Worm (Caenorhabditis elegans) whole organism, young adult: ENCODE measurements around the gene F38A6.4.

Experiments used
- B0035.1 ChIP-seq: sonication (generic microtip); optimal IDR thresholded peaks from 2 replicates; lab custom pipeline; 2016; ENCODE audit warnings: missing genetic modification characterization, mild to moderate bottlenecking, missing compliant biosample characterization, missing genotype, missing genetic modification reagents
- B0261.1 ChIP-seq: sonication (generic microtip); optimal IDR thresholded peaks from 2 replicates; lab custom pipeline; 2016; ENCODE audit warnings: mild to moderate bottlenecking, missing genetic modification characterization, moderate library complexity, missing compliant biosample characterization
- F10E7.11 ChIP-seq: sonication (generic microtip); optimal IDR thresholded peaks from 2 replicates; lab custom pipeline; 2017; ENCODE audit warnings: mild to moderate bottlenecking, missing genetic modification characterization, moderate library complexity, missing compliant biosample characterization
- F33H1.4 ChIP-seq: fragments of 200-800 bp; sonication (Bioruptor generic); IDR thresholded peaks from 2 replicates; pipeline ENCODE4 v1.3.6; 2022; ENCODE audit warnings: missing genetic modification reagents, missing genetic modification characterization, missing compliant biosample characterization
- F39B2.1 ChIP-seq: fragments of 200-800 bp; sonication (Bioruptor generic); IDR thresholded peaks from 2 replicates; pipeline ENCODE4 v1.3.6; 2022; ENCODE audit warnings: missing genetic modification reagents, missing genetic modification characterization, missing compliant biosample characterization
- F49E8.2 ChIP-seq: sonication (generic microtip); optimal IDR thresholded peaks from 3 replicates; lab custom pipeline; 2017; ENCODE audit warnings: missing genetic modification characterization, mild to moderate bottlenecking, missing compliant biosample characterization, antibody characterized with exemption, moderate library complexity; ENCODE audit not compliant: insufficient read depth
- F57C9.4 ChIP-seq: sonication (generic microtip); optimal IDR thresholded peaks from 2 replicates; lab custom pipeline; 2017; ENCODE audit warnings: mild to moderate bottlenecking, missing genetic modification characterization, missing compliant biosample characterization
- T07F8.4 ChIP-seq: sonication (generic microtip); optimal IDR thresholded peaks from 2 replicates; lab custom pipeline; 2016; ENCODE audit warnings: mild to moderate bottlenecking, missing genetic modification characterization, moderate library complexity, missing compliant biosample characterization
- T26A5.8 ChIP-seq: sonication (generic microtip); optimal IDR thresholded peaks from 2 replicates; lab custom pipeline; 2016; ENCODE audit warnings: missing genetic modification characterization, missing compliant biosample characterization
- Y53G8AR.9 ChIP-seq: fragments of 200-800 bp; sonication (Bioruptor generic); conservative IDR thresholded peaks from 2 replicates; pipeline ENCODE4 v1.3.6; 2022; ENCODE audit warnings: missing genetic modification reagents, missing genetic modification characterization, missing compliant biosample characterization
- Y56A3A.18 ChIP-seq: fragments of 200-800 bp; sonication (Bioruptor generic); IDR thresholded peaks from 2 replicates; pipeline ENCODE4 v1.3.6; 2022; ENCODE audit warnings: missing genetic modification reagents, missing genetic modification characterization, missing compliant biosample characterization
- ZK185.1 ChIP-seq: sonication (generic microtip); optimal IDR thresholded peaks from 2 replicates; lab custom pipeline; 2016; ENCODE audit warnings: mild to moderate bottlenecking, missing genetic modification characterization, missing compliant biosample characterization; ENCODE audit not compliant: poor library complexity, severe bottlenecking
- akir-1 ChIP-seq: fragments of 200-800 bp; sonication (Bioruptor generic); optimal IDR thresholded peaks from 2 replicates; lab custom pipeline; 2018; ENCODE audit warnings: mild to moderate bottlenecking, missing genetic modification characterization, moderate library complexity, missing compliant biosample characterization
- ama-1 ChIP-seq, 3 experiments: fragments of 150-350 bp in 1 of 3; sonication (generic microtip) in 2 of 3; optimal IDR thresholded peaks; 2 replicates each; lab custom pipeline; 2014 to 2018; ENCODE audit warnings: missing biosample characterization in 2 of 3, missing genetic modification characterization in 2 of 3, missing genetic modification reagents in 2 of 3
- atf-7 ChIP-seq: sonication (generic microtip); optimal IDR thresholded peaks from 2 replicates; lab custom pipeline; 2017; ENCODE audit warnings: mild to moderate bottlenecking, missing genetic modification characterization, missing compliant biosample characterization
- attf-6 ChIP-seq: fragments of 200-800 bp; sonication (Bioruptor generic); IDR thresholded peaks from 2 replicates; pipeline ENCODE4 v1.3.6; 2022; ENCODE audit warnings: missing genetic modification reagents, missing genetic modification characterization, missing compliant biosample characterization
- ccch-3 ChIP-seq: fragments of 200-800 bp; sonication (Bioruptor generic); optimal IDR thresholded peaks from 2 replicates; lab custom pipeline; 2018; ENCODE audit warnings: mild to moderate bottlenecking, missing genetic modification characterization, missing compliant biosample characterization
- cebp-1 ChIP-seq, 2 experiments: fragments of 200-800 bp in 1 of 2; sonication (Bioruptor generic) in 1 of 2; sonication (generic microtip) in 1 of 2; IDR thresholded peaks in 1 of 2; optimal IDR thresholded peaks in 1 of 2; 2 replicates each; pipeline versions ENCODE4 v1.3.6 to Lab custom; 2017 to 2022; ENCODE audit warnings: missing compliant biosample characterization in 2 of 2, missing genetic modification characterization in 2 of 2, mild to moderate bottlenecking in 1 of 2, missing genetic modification reagents in 1 of 2, moderate library complexity in 1 of 2
- cebp-2 ChIP-seq: fragments of 200-800 bp; sonication (Bioruptor generic); IDR thresholded peaks from 2 replicates; pipeline ENCODE4 v1.3.6; 2022; ENCODE audit warnings: missing genetic modification characterization, missing compliant biosample characterization
- ceh-79 ChIP-seq: sonication (generic microtip); optimal IDR thresholded peaks from 2 replicates; lab custom pipeline; 2017; ENCODE audit warnings: mild to moderate bottlenecking, missing genetic modification characterization, missing compliant biosample characterization
- ceh-91 ChIP-seq: fragments of 200-800 bp; sonication (Bioruptor generic); IDR thresholded peaks from 2 replicates; pipeline ENCODE4 v1.3.6; 2022; ENCODE audit warnings: missing genetic modification reagents, missing genetic modification characterization, missing compliant biosample characterization
- dox-1 ChIP-seq: fragments of 200-800 bp; sonication (Bioruptor generic); IDR thresholded peaks from 2 replicates; pipeline ENCODE4 v1.3.6; 2022; ENCODE audit warnings: missing genetic modification reagents, missing genetic modification characterization, missing compliant biosample characterization
- dpff-1 ChIP-seq: sonication (generic microtip); optimal IDR thresholded peaks from 2 replicates; lab custom pipeline; 2017; ENCODE audit warnings: mild to moderate bottlenecking, missing genetic modification characterization, missing compliant biosample characterization
- efl-1 ChIP-seq: fragments of 150-350 bp; optimal IDR thresholded peaks from 2 replicates; lab custom pipeline; 2014; ENCODE audit warnings: missing biosample characterization, missing genetic modification reagents, missing genetic modification characterization
- egl-18 ChIP-seq: fragments of 200-800 bp; sonication (Bioruptor generic); IDR thresholded peaks from 2 replicates; pipeline ENCODE4 v1.3.6; 2022; ENCODE audit warnings: missing genetic modification reagents, missing genetic modification characterization, missing compliant biosample characterization
- ets-4 ChIP-seq: fragments of 200-800 bp; sonication (Bioruptor generic); optimal IDR thresholded peaks from 2 replicates; lab custom pipeline; 2018; ENCODE audit warnings: mild to moderate bottlenecking, missing genetic modification characterization, missing compliant biosample characterization
- fkh-3 ChIP-seq: sonication (generic microtip); optimal IDR thresholded peaks from 2 replicates; lab custom pipeline; 2016; ENCODE audit warnings: mild to moderate bottlenecking, missing genetic modification characterization, missing compliant biosample characterization
- hmg-1.2 ChIP-seq: fragments of 200-800 bp; sonication (Bioruptor generic); IDR thresholded peaks from 2 replicates; pipeline ENCODE4 v1.3.6; 2022; ENCODE audit warnings: missing genetic modification reagents, missing genetic modification characterization, missing compliant biosample characterization
- hsf-1 ChIP-seq: fragments of 200-800 bp; sonication (Bioruptor generic); IDR thresholded peaks from 2 replicates; pipeline ENCODE4 v1.3.6; 2022; ENCODE audit warnings: missing genetic modification reagents, missing genetic modification characterization, missing compliant biosample characterization
- let-607 ChIP-seq, 2 experiments: fragments of 200-800 bp in 1 of 2; sonication (Bioruptor generic) in 1 of 2; sonication (generic microtip) in 1 of 2; optimal IDR thresholded peaks; 2 replicates each; lab custom pipeline; 2016 to 2018; ENCODE audit warnings: mild to moderate bottlenecking in 2 of 2, missing compliant biosample characterization in 2 of 2, missing genetic modification characterization in 2 of 2, moderate library complexity in 2 of 2, missing genotype in 1 of 2
- lin-26 ChIP-seq: fragments of 200-800 bp; sonication (Bioruptor generic); IDR thresholded peaks from 2 replicates; pipeline ENCODE4 v1.3.6; 2022; ENCODE audit warnings: missing genetic modification reagents, missing genetic modification characterization, missing compliant biosample characterization
- lin-35 ChIP-seq, 3 experiments: fragments of 150-350 bp in 2 of 3; sonication (generic microtip) in 1 of 3; optimal IDR thresholded peaks; 2 replicates each; lab custom pipeline; 2014 to 2018; ENCODE audit warnings: missing biosample characterization in 3 of 3, missing genetic modification characterization in 3 of 3, missing genetic modification reagents in 3 of 3
- lin-54 ChIP-seq: fragments of 200-800 bp; sonication (Bioruptor generic); optimal IDR thresholded peaks from 2 replicates; lab custom pipeline; 2018; ENCODE audit warnings: mild to moderate bottlenecking, missing genetic modification characterization, missing compliant biosample characterization
- lsl-1 ChIP-seq: fragments of 200-800 bp; sonication (Bioruptor generic); optimal IDR thresholded peaks from 2 replicates; lab custom pipeline; 2018; ENCODE audit warnings: mild to moderate bottlenecking, missing genetic modification characterization, moderate library complexity, missing compliant biosample characterization
- madf-6 ChIP-seq: fragments of 200-800 bp; sonication (Bioruptor generic); IDR thresholded peaks from 2 replicates; pipeline ENCODE4 v1.3.6; 2022; ENCODE audit warnings: missing genetic modification reagents, missing genetic modification characterization, missing compliant biosample characterization
- madf-8 ChIP-seq: fragments of 200-800 bp; sonication (Bioruptor generic); conservative IDR thresholded peaks from 2 replicates; pipeline ENCODE4 v1.3.6; 2022; ENCODE audit warnings: missing genetic modification reagents, missing genetic modification characterization, missing compliant biosample characterization
- mcd-1 ChIP-seq: fragments of 200-800 bp; sonication (Bioruptor generic); IDR thresholded peaks from 2 replicates; pipeline ENCODE4 v1.3.6; 2022; ENCODE audit warnings: missing genetic modification reagents, missing genetic modification characterization, missing compliant biosample characterization
- mxl-1 ChIP-seq: sonication (generic microtip); optimal IDR thresholded peaks from 2 replicates; lab custom pipeline; 2016; ENCODE audit warnings: missing genetic modification characterization, missing compliant biosample characterization
- nfyb-1 ChIP-seq: fragments of 200-800 bp; sonication (Bioruptor generic); IDR thresholded peaks from 2 replicates; pipeline ENCODE4 v1.3.6; 2022; ENCODE audit warnings: missing genetic modification reagents, missing genetic modification characterization, missing compliant biosample characterization
- nhr-179 ChIP-seq: sonication (generic microtip); optimal IDR thresholded peaks from 2 replicates; lab custom pipeline; 2016; ENCODE audit warnings: mild to moderate bottlenecking, missing genetic modification characterization, missing compliant biosample characterization
- nhr-80 ChIP-seq: sonication (generic microtip); optimal IDR thresholded peaks from 2 replicates; lab custom pipeline; 2016; ENCODE audit warnings: missing genetic modification characterization, missing compliant biosample characterization
- pbrm-1 ChIP-seq: fragments of 200-800 bp; sonication (Bioruptor generic); IDR thresholded peaks from 2 replicates; pipeline ENCODE4 v1.3.6; 2022; ENCODE audit warnings: missing genetic modification reagents, missing genetic modification characterization, missing compliant biosample characterization
- pha-4 ChIP-seq: fragments of 150-350 bp; sonication (generic microtip); optimal IDR thresholded peaks from 2 replicates; lab custom pipeline; 2014; ENCODE audit warnings: missing biosample characterization, missing genetic modification reagents, missing genetic modification characterization
- rpc-1 ChIP-seq, 2 experiments: fragments of 150-350 bp in 1 of 2; sonication (generic microtip) in 1 of 2; optimal IDR thresholded peaks; 2 replicates each; lab custom pipeline; 2014 to 2018; ENCODE audit warnings: missing biosample characterization in 1 of 2, missing genetic modification characterization in 1 of 2, missing genetic modification reagents in 1 of 2, missing genotype in 1 of 2
- snpc-1.1 ChIP-seq: sonication (generic microtip); optimal IDR thresholded peaks from 2 replicates; lab custom pipeline; 2017; ENCODE audit warnings: missing genetic modification characterization, mild to moderate bottlenecking, missing compliant biosample characterization, antibody characterized with exemption, moderate library complexity, missing genotype, missing genetic modification reagents; ENCODE audit not compliant: insufficient read depth
- tbp1 ChIP-seq: fragments of 200-800 bp; sonication (Bioruptor generic); optimal IDR thresholded peaks from 2 replicates; lab custom pipeline; 2018; ENCODE audit warnings: mild to moderate bottlenecking, missing genetic modification characterization, missing compliant biosample characterization
- ztf-18 ChIP-seq: sonication (generic microtip); optimal IDR thresholded peaks from 2 replicates; lab custom pipeline; 2016; ENCODE audit warnings: missing genotype, mild to moderate bottlenecking, missing genetic modification characterization, missing compliant biosample characterization

Gene F38A6.4

ce11 chrV:20778257-20778697, 3.1 kb upstream of the F38A6.4 start (continued):
- no peak for TF ChIP-seq T07F8.4
- TF ChIP-seq F39B2.1 (GFP tag; lab: Robert Waterston, UW) = no peak
- no peak for TF ChIP-seq mxl-1 (tag; lab: Kevin White, UChicago)
- TF ChIP-seq dox-1 (GFP tag; lab: Robert Waterston, UW) = peak; percentile 82
- peak; percentile 94 for TF ChIP-seq hmg-1.2
- TF ChIP-seq dpff-1 (tag; lab: Kevin White, UChicago) = no peak
- TF ChIP-seq Y56A3A.18 (GFP tag; lab: Robert Waterston, UW) = peak; percentile 64; the same call in 1 of the 2 replicates
- TF ChIP-seq fkh-3 (tag; lab: Kevin White, UChicago) = peak; percentile 19
- TF ChIP-seq cebp-2 = no peak
- TF ChIP-seq B0261.1 (tag; lab: Kevin White, UChicago) = no peak
- TF ChIP-seq nfyb-1 = peak; percentile 95
- peak; percentile 92 for TF ChIP-seq pbrm-1 (GFP tag; lab: Robert Waterston, UW)
- no peak for TF ChIP-seq ccch-3 (GFP tag; lab: Kevin White, UChicago)
- TF ChIP-seq ama-1 (optimal IDR thresholded peaks at IDR 0.05; lab: Kevin White, UChicago) = no peak
- TF ChIP-seq ama-1 (GFP tag; optimal IDR thresholded peaks at IDR 0.05; lab: Kevin White, UChicago) = no peak
- peak; percentile 71 for TF ChIP-seq lin-54 (GFP tag; lab: Kevin White, UChicago)
- TF ChIP-seq snpc-1.1 (tag; lab: Kevin White, UChicago) = no peak
- TF ChIP-seq efl-1 = no peak
- 0 out of 2 replicates have a peak, but pooled peaks have one; percentile 16 for TF ChIP-seq madf-6 (GFP tag; lab: Robert Waterston, UW)
- TF ChIP-seq madf-8 (GFP tag; lab: Robert Waterston, UW) = no peak
- peak; percentile 69 for TF ChIP-seq tbp1 (GFP tag; lab: Kevin White, UChicago)
- no peak for TF ChIP-seq egl-18 (GFP tag; lab: Robert Waterston, UW)
- TF ChIP-seq B0035.1 (tag; lab: Kevin White, UChicago) = peak; percentile 70
- no peak for TF ChIP-seq nhr-179 (tag; lab: Kevin White, UChicago)
- TF ChIP-seq cebp-1 (GFP tag; IDR thresholded peaks at IDR 0.05; lab: Robert Waterston, UW) = 0 out of 2 replicates have a peak, but pooled peaks have one; percentile 26
- peak; percentile 92 for TF ChIP-seq cebp-1 (tag; optimal IDR thresholded peaks at IDR 0.05; lab: Kevin White, UChicago)
- TF ChIP-seq attf-6 = no peak
- no peak for TF ChIP-seq F57C9.4 (tag; lab: Kevin White, UChicago)
- peak; percentile 75; the same call in 1 of the 2 replicates for TF ChIP-seq lin-26 (GFP tag; lab: Robert Waterston, UW)
- peak; percentile 49 for TF ChIP-seq akir-1
- peak; percentile 80 for TF ChIP-seq ZK185.1 (tag; lab: Kevin White, UChicago)
- TF ChIP-seq lin-35 (GFP tag; optimal IDR thresholded peaks at IDR 0.05; lab: Kevin White, UChicago) = peak in 1 of 3 experiments; percentile 87
- TF ChIP-seq atf-7 = peak; percentile 91
- no peak for TF ChIP-seq T26A5.8 (tag; lab: Kevin White, UChicago)
- TF ChIP-seq nhr-80 (tag; lab: Kevin White, UChicago) = peak; percentile 79
- TF ChIP-seq ets-4 (GFP tag; lab: Kevin White, UChicago) = peak; percentile 59
- no peak for TF ChIP-seq hsf-1
- peak; percentile 76; the same call in 1 of the 2 replicates for TF ChIP-seq Y53G8AR.9
- TF ChIP-seq lsl-1 (GFP tag; lab: Kevin White, UChicago) = no peak
- no peak for TF ChIP-seq F10E7.11 (tag; lab: Kevin White, UChicago)
- TF ChIP-seq F49E8.2 = no peak
- TF ChIP-seq F33H1.4 (GFP tag; lab: Robert Waterston, UW) = no peak
- no peak for TF ChIP-seq ceh-79
- TF ChIP-seq ztf-18 (tag; lab: Kevin White, UChicago) = peak; percentile 53
- no peak for TF ChIP-seq pha-4
- TF ChIP-seq mcd-1 (GFP tag; lab: Robert Waterston, UW) = peak; percentile 78
- no peak for TF ChIP-seq ceh-91 (GFP tag; lab: Robert Waterston, UW)
- peak; percentile 85 to 91 for TF ChIP-seq let-607 (tag; optimal IDR thresholded peaks at IDR 0.05; lab: Kevin White, UChicago)
- no peak for TF ChIP-seq rpc-1 (optimal IDR thresholded peaks at IDR 0.05; lab: Kevin White, UChicago)
- TF ChIP-seq rpc-1 (tag; optimal IDR thresholded peaks at IDR 0.05; lab: Kevin White, UChicago) = no peak
